Fruit fly (Drosophila melanogaster) S2 (cell line): ENCODE results near the gene CG34245.

Experiments
- CG8478 ChIP-seq: fragments of >200 bp; optimal IDR thresholded peaks from 2 replicates; lab custom pipeline; 2018
- CTCF ChIP-seq, 2 experiments: fragments of >200 bp; optimal IDR thresholded peaks; 2 replicates each; lab custom pipeline; 2018

CG34245 gene

DNA sequence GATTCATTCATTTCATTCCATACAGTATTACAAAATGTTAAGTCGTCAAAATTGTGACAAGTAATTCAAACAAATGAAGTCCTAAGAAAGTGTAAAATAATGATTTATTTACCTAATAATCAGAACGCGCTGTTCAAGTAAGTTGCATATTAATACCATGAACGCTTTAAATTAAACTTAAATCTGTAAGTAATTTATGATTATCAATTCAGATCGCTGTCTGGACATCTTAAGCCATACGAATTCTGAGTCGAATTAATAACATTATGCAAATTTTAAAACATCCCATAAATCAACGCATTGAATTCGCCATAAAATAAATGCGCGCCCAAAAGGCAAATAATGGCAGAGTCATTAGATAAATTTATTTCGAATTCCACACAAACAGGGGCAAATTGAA lies at the start of gene CG34245:
TSS of gene CG34245 (minus strand) at position 101 of the 400 bp plus-strand sequence.
- TF ChIP-seq CTCF (optimal IDR thresholded peaks at IDR 0.05; lab: Kevin White, UChicago) (no peak), CG8478 (lab: Kevin White, UChicago) (no peak)

DNA sequence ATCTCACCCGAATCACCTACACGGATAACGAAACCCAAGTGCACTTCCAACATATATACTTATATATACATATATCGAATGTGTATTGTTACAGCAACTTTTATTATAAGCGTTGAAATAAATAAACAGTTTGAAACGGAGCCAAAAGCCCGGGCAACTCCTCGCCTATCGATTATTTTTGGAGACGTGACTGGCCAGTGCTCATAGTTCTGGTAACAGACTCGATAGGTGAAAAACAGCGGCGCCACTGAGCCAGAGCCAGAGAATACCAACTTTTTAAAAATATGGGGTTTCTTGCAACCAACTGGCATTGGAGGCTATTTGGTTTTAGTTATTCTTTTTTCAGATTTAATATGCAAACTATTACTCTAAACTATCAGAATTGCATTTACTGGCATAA lies 48.6 kb upstream of the CG34245 start:
- TF ChIP-seq CG8478 (lab: Kevin White, UChicago) (no peak), CTCF (optimal IDR thresholded peaks at IDR 0.05; lab: Kevin White, UChicago) (peak; percentile 90 to 95)

DNA sequence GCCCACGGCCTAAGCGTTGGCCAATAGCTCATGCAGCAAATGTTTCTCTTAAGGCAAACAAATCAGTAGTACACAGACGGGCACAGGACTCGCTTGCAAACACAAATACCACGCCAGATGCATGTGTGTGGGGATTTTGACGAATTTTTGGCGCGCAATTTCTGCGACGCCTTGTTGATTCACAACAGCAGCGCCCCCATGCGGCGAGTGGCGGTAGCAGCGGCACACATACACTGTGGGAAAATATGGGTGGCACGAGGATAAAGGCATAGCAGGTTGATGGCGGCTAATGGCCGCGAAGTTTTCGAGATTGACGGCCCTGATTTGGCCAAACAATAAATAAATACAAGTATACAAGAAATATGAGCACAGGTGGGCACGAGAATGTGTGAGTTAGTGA lies 31.4 kb upstream of the CG34245 start:
- no peak for TF ChIP-seq CG8478 (lab: Kevin White, UChicago)
- peak; percentile 78 to 85 for TF ChIP-seq CTCF (optimal IDR thresholded peaks at IDR 0.05; lab: Kevin White, UChicago)

DNA sequence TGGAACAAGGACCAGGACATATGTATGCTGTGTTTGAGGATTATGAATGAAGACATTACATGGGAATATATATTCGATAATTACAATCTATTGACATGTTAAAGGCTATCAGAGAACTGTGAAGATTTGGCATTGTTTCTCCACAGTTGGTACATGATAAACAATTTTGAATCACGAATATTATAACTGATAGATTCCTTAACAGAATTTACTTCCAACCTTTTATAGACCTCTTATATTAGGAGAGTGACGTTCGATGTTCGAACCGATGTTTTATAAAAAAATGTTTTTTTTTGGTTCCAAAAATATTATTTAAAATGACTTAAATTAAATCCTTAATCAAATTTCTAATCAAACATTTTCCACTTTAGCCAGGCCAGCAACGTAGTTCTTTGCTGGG lies 9.3 kb upstream of the CG34245 start, which contains the start of gene DCX-EMAP:
TSS of gene DCX-EMAP (plus strand) at position 301 of the 400 bp plus-strand sequence.
- TF ChIP-seq CTCF (optimal IDR thresholded peaks at IDR 0.05; lab: Kevin White, UChicago) (no peak), CG8478 (lab: Kevin White, UChicago) (no peak)

DNA sequence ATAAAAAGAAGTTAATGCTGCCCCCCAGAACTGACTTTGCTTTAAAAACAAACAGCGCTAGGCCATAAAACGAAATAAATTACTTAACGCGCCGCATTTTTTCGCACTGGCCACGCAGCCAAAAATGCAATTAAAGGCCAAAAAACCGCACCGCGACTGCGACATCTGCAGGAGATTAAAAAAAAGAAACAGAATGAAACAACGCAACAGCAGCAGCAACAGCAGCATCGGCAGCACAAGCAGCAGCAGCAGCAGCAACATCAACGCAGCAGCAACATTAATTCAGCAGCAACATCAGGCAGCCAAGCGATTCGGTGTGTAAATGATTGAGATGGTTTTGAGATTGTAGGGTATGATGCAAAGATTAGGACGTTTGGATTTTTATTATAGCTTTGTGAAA lies 18.6 kb downstream of the CG34245 start:
- TF ChIP-seq CTCF (optimal IDR thresholded peaks at IDR 0.05; lab: Kevin White, UChicago) (no peak), CG8478 (lab: Kevin White, UChicago) (no peak)

DNA sequence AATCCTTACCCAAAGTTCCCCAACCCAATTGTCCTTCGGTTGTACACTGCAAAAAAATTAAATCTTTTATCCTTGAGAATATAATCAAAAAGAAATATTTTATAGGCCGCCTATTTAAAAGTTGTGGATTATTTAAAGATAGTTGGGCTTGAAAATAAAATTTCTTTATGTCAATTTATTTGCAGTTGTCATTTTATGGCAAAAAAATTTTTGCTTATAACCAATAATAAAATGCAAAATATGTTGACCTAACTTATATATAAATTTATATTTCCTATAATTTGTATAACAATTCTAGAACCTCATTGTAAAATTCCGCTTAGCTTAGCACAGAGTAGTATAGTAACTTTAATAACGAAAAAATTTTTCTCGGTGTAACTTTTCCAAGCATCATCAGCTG lies 46.8 kb downstream of the CG34245 start:
- TF ChIP-seq CTCF (optimal IDR thresholded peaks at IDR 0.05; lab: Kevin White, UChicago), result no peak
- TF ChIP-seq CG8478 (lab: Kevin White, UChicago), result no peak
